Worm (Caenorhabditis elegans) whole organism, L1 larva: ENCODE results near the gene madf-9.
A peak's percentile ranks its signal among the peaks of the same experiment; 100 is the strongest.

ENCODE experiments used
- C04F5.9 ChIP-seq: sonication (generic microtip); optimal IDR thresholded peaks from 2 replicates; lab custom pipeline; 2016; ENCODE audit warnings: missing genetic modification characterization, missing compliant biosample characterization
- C16A3.4 ChIP-seq: fragments of 150-350 bp; optimal IDR thresholded peaks from 2 replicates; lab custom pipeline; 2014; ENCODE audit warnings: missing biosample characterization, missing genetic modification characterization
- F16B12.6 ChIP-seq: fragments of 150-350 bp; optimal IDR thresholded peaks from 2 replicates; lab custom pipeline; 2014; ENCODE audit warnings: missing biosample characterization, missing genetic modification characterization
- Y116A8C.19 ChIP-seq: sonication (generic microtip); optimal IDR thresholded peaks from 2 replicates; lab custom pipeline; 2016; ENCODE audit warnings: missing compliant biosample characterization, missing genetic modification characterization, borderline replicate concordance
- aha-1 ChIP-seq: fragments of 150-350 bp; optimal IDR thresholded peaks from 2 replicates; lab custom pipeline; 2014; ENCODE audit warnings: missing biosample characterization, missing genetic modification characterization
- blmp-1 ChIP-seq: fragments of 150-350 bp; optimal IDR thresholded peaks from 2 replicates; lab custom pipeline; 2014; ENCODE audit warnings: missing biosample characterization, missing genetic modification characterization
- ceh-63 ChIP-seq: fragments of 200-800 bp; sonication (Bioruptor generic); optimal IDR thresholded peaks from 2 replicates; lab custom pipeline; 2018; ENCODE audit warnings: mild to moderate bottlenecking, missing genetic modification characterization, missing compliant biosample characterization
- ceh-82 ChIP-seq, 3 experiments: fragments of 150-350 bp in 1 of 3; sonication (generic microtip) in 2 of 3; optimal IDR thresholded peaks; 2 replicates each; lab custom pipeline; 2014 to 2017; ENCODE audit warnings: missing biosample characterization in 3 of 3, missing genetic modification characterization in 3 of 3
- ceh-88 ChIP-seq: fragments of 200-800 bp; sonication (Bioruptor generic); IDR thresholded peaks from 2 replicates; pipeline ENCODE4 v1.3.6; 2022; ENCODE audit warnings: missing genetic modification characterization, missing compliant biosample characterization
- ceh-90 ChIP-seq: sonication (generic microtip); optimal IDR thresholded peaks from 2 replicates; lab custom pipeline; 2016; ENCODE audit warnings: missing genetic modification characterization, missing compliant biosample characterization
- ces-1 ChIP-seq: fragments of 150-350 bp; optimal IDR thresholded peaks from 2 replicates; lab custom pipeline; 2014; ENCODE audit warnings: missing biosample characterization, missing genetic modification reagents, missing genetic modification characterization
- dpl-1 ChIP-seq, 3 experiments: fragments of 150-350 bp in 2 of 3; sonication (generic microtip) in 1 of 3; optimal IDR thresholded peaks; 2 replicates each; lab custom pipeline; 2014 to 2017; ENCODE audit warnings: missing biosample characterization in 3 of 3, missing genetic modification characterization in 3 of 3, missing genetic modification reagents in 3 of 3
- dsc-1 ChIP-seq: sonication (generic microtip); optimal IDR thresholded peaks from 2 replicates; lab custom pipeline; 2016; ENCODE audit warnings: mild to moderate bottlenecking, missing genetic modification characterization, missing compliant biosample characterization
- efl-1 ChIP-seq, 4 experiments: fragments of 150-350 bp; optimal IDR thresholded peaks in 3 of 4; peaks in 1 of 4; 1 replicate in 1 of 4; 2 replicates in 3 of 4; lab custom pipeline; 2014; ENCODE audit warnings: missing biosample characterization in 2 of 4, missing genetic modification characterization in 2 of 4, missing genetic modification reagents in 2 of 4
- efl-3 ChIP-seq: fragments of 200-800 bp; sonication (Bioruptor generic); optimal IDR thresholded peaks from 2 replicates; lab custom pipeline; 2018; ENCODE audit warnings: mild to moderate bottlenecking, missing genetic modification characterization, missing compliant biosample characterization
- elt-2 ChIP-seq: sonication (generic microtip); optimal IDR thresholded peaks from 2 replicates; lab custom pipeline; 2016; ENCODE audit warnings: missing genetic modification characterization, mild to moderate bottlenecking, inconsistent platforms, missing compliant biosample characterization, missing genetic modification reagents
- elt-3 ChIP-seq, 6 experiments: fragments of 150-350 bp in 1 of 6; sonication (generic microtip); optimal IDR thresholded peaks; 2 replicates each; lab custom pipeline; 2017 to 2018; ENCODE audit warnings: missing biosample characterization in 6 of 6, missing genetic modification characterization in 6 of 6, inconsistent platforms in 1 of 6
- grh-1 ChIP-seq: fragments of 200-800 bp; sonication (Bioruptor generic); IDR thresholded peaks from 2 replicates; pipeline ENCODE4 v1.3.6; 2022; ENCODE audit warnings: missing genetic modification reagents, missing genetic modification characterization, missing compliant biosample characterization
- hlh-17 ChIP-seq: fragments of 200-800 bp; sonication (Bioruptor generic); optimal IDR thresholded peaks from 2 replicates; lab custom pipeline; 2018; ENCODE audit warnings: missing genetic modification characterization, mild to moderate bottlenecking, missing compliant biosample characterization, moderate library complexity, borderline replicate concordance
- hlh-4 ChIP-seq: sonication (generic microtip); optimal IDR thresholded peaks from 2 replicates; lab custom pipeline; 2016; ENCODE audit warnings: mild to moderate bottlenecking, missing genetic modification characterization, missing compliant biosample characterization
- jun-1 ChIP-seq: fragments of 150-350 bp; optimal IDR thresholded peaks from 2 replicates; lab custom pipeline; 2014; ENCODE audit warnings: missing biosample characterization, missing genetic modification reagents, missing genetic modification characterization
- lin-14 ChIP-seq: fragments of 200-800 bp; sonication (Bioruptor generic); optimal IDR thresholded peaks from 2 replicates; lab custom pipeline; 2018; ENCODE audit warnings: mild to moderate bottlenecking, missing genetic modification characterization, moderate library complexity, missing compliant biosample characterization
- lir-3 ChIP-seq: sonication (generic microtip); optimal IDR thresholded peaks from 2 replicates; lab custom pipeline; 2016; ENCODE audit warnings: mild to moderate bottlenecking, missing genetic modification characterization, moderate library complexity, missing compliant biosample characterization; ENCODE audit not compliant: poor library complexity
- lsy-2 ChIP-seq, 2 experiments: fragments of 150-350 bp; optimal IDR thresholded peaks; 2 replicates each; lab custom pipeline; 2014; ENCODE audit warnings: missing biosample characterization in 2 of 2, missing genetic modification characterization in 2 of 2
- mab-9 ChIP-seq: fragments of 200-800 bp; sonication (Bioruptor generic); IDR thresholded peaks from 2 replicates; pipeline ENCODE4 v1.3.6; 2022; ENCODE audit warnings: missing genetic modification reagents, missing genetic modification characterization, missing compliant biosample characterization
- mdl-1 ChIP-seq, 2 experiments: fragments of 150-350 bp; optimal IDR thresholded peaks; 2 replicates each; lab custom pipeline; 2014 to 2017; ENCODE audit warnings: missing biosample characterization in 2 of 2, missing genetic modification characterization in 2 of 2, inconsistent platforms in 1 of 2
- mep-1 ChIP-seq: fragments of 150-350 bp; optimal IDR thresholded peaks from 2 replicates; lab custom pipeline; 2014; ENCODE audit warnings: missing biosample characterization, missing genetic modification characterization
- nhr-11 ChIP-seq: fragments of 150-350 bp; optimal IDR thresholded peaks from 2 replicates; lab custom pipeline; 2014; ENCODE audit warnings: missing biosample characterization, missing genetic modification characterization
- nhr-12 ChIP-seq: sonication (generic microtip); optimal IDR thresholded peaks from 2 replicates; lab custom pipeline; 2017; ENCODE audit warnings: missing biosample characterization, missing genetic modification characterization
- nhr-19 ChIP-seq: fragments of 200-800 bp; sonication (Bioruptor generic); conservative IDR thresholded peaks from 2 replicates; pipeline ENCODE4 v1.3.6; 2022; ENCODE audit warnings: missing genetic modification characterization, missing compliant biosample characterization
- nhr-20 ChIP-seq: sonication (generic microtip); optimal IDR thresholded peaks from 2 replicates; lab custom pipeline; 2016; ENCODE audit warnings: mild to moderate bottlenecking, missing genetic modification characterization, missing compliant biosample characterization
- nhr-47 ChIP-seq: sonication (generic microtip); optimal IDR thresholded peaks from 2 replicates; lab custom pipeline; 2016; ENCODE audit warnings: mild to moderate bottlenecking, missing genetic modification characterization, moderate library complexity, missing compliant biosample characterization
- nhr-71 ChIP-seq: sonication (generic microtip); optimal IDR thresholded peaks from 2 replicates; lab custom pipeline; 2016; ENCODE audit warnings: mild to moderate bottlenecking, missing genetic modification characterization, moderate library complexity, missing compliant biosample characterization
- nhr-76 ChIP-seq: sonication (generic microtip); optimal IDR thresholded peaks from 2 replicates; lab custom pipeline; 2017; ENCODE audit warnings: missing biosample characterization, missing genetic modification characterization
- nhr-77 ChIP-seq: fragments of 150-350 bp; optimal IDR thresholded peaks from 2 replicates; lab custom pipeline; 2014; ENCODE audit warnings: missing biosample characterization, missing genetic modification characterization
- nhr-84 ChIP-seq: sonication (generic microtip); optimal IDR thresholded peaks from 2 replicates; lab custom pipeline; 2017; ENCODE audit warnings: missing biosample characterization, missing genetic modification characterization
- nhr-85 ChIP-seq: sonication (generic microtip); peaks from one replicate; lab custom pipeline; 2016; ENCODE audit warnings: missing genetic modification characterization, inconsistent platforms, missing compliant biosample characterization
- nhr-90 ChIP-seq: sonication (generic microtip); optimal IDR thresholded peaks from 2 replicates; lab custom pipeline; 2016; ENCODE audit warnings: mild to moderate bottlenecking, missing genetic modification characterization, missing compliant biosample characterization; ENCODE audit not compliant: poor library complexity
- pqm-1 ChIP-seq: sonication (generic microtip); optimal IDR thresholded peaks from 3 replicates; lab custom pipeline; 2017; ENCODE audit warnings: missing biosample characterization, missing genetic modification characterization
- rnt-1 ChIP-seq: sonication (generic microtip); optimal IDR thresholded peaks from 2 replicates; lab custom pipeline; 2016; ENCODE audit warnings: mild to moderate bottlenecking, missing genetic modification characterization, moderate library complexity, missing compliant biosample characterization
- skn-1 ChIP-seq: fragments of 150-350 bp; optimal IDR thresholded peaks from 2 replicates; lab custom pipeline; 2014; ENCODE audit warnings: missing biosample characterization, missing genetic modification characterization
- snu-23 ChIP-seq: sonication (generic microtip); optimal IDR thresholded peaks from 2 replicates; lab custom pipeline; 2016; ENCODE audit warnings: missing genetic modification characterization, missing compliant biosample characterization
- sup-37 ChIP-seq: fragments of 200-800 bp; sonication (Bioruptor generic); optimal IDR thresholded peaks from 2 replicates; lab custom pipeline; 2018; ENCODE audit warnings: mild to moderate bottlenecking, missing genetic modification characterization, missing compliant biosample characterization
- tbx-2 ChIP-seq: sonication (generic microtip); optimal IDR thresholded peaks from 2 replicates; lab custom pipeline; 2016; ENCODE audit warnings: missing genetic modification characterization, missing compliant biosample characterization
- unc-62 ChIP-seq: fragments of 150-350 bp; optimal IDR thresholded peaks from 2 replicates; lab custom pipeline; 2014; ENCODE audit warnings: missing biosample characterization, missing genetic modification reagents, missing genetic modification characterization
- vab-15 ChIP-seq: sonication (generic microtip); optimal IDR thresholded peaks from 2 replicates; lab custom pipeline; 2017; ENCODE audit warnings: missing genotype, mild to moderate bottlenecking, missing genetic modification characterization, missing compliant biosample characterization
- xbp-1 ChIP-seq: sonication (generic microtip); optimal IDR thresholded peaks from 2 replicates; lab custom pipeline; 2016; ENCODE audit warnings: missing genetic modification characterization, missing compliant biosample characterization
- zip-4 ChIP-seq: fragments of 200-800 bp; sonication (Bioruptor generic); optimal IDR thresholded peaks from 2 replicates; lab custom pipeline; 2018; ENCODE audit warnings: mild to moderate bottlenecking, missing genetic modification characterization, moderate library complexity, missing compliant biosample characterization
- ztf-11 ChIP-seq, 2 experiments: sonication (generic microtip); optimal IDR thresholded peaks; 2 replicates each; lab custom pipeline; 2016 to 2017; ENCODE audit warnings: missing genetic modification characterization in 2 of 2, missing biosample characterization in 1 of 2, missing compliant biosample characterization in 1 of 2

Gene madf-9

DNA sequence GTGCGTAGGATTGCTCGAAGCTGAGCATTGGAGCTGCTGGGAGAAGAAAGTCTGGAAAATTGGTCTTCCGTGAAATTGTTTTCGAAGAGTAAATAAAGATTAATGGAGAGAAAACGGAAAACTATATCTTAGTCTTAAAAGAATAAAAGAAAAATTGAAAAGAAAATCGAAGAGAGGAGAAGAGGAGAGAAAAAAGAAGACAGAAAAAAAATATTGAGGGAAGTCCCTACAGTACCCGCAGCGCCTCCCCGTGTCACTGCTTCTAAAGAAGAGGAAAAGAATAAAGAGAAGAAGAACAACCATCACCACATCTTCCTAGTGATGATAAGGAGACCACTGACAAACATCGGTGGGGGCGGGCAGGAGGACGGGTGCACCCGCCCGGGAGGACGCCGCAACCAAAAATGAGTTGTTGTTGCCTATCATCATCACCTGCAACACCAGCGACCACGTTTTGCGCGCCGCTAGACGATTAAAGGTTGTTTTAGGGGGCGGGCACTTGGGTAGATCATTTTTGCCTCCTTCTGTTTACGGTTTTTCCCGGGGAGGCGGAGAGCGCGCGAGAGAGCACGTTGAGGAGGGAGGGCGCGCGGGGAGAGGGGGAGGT is 11.9 kb downstream of the madf-9 start, which contains the start of gene CC8.2 (continued):
- TF ChIP-seq mab-9 (GFP tag; lab: Robert Waterston, UW) = no peak

DNA sequence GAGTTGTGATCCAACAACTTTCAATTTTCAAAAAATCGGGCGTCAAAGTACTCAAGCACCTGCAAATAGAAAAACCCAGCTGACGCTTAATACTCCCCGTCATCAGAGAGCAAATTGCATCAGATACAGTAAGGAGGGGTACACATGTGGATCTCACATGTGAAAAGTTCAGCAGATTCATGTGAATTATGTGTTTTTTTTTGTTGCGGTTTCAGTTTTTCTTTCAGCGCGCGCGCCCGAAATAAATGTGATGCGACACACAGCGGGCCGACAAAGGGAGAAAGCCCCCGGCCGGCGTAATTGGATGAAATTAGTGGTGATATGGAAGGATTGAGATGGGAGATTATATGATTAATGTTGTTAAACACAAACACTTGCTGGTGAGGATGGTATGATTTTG is 15.3 kb downstream of the madf-9 start:
- TF ChIP-seq efl-3 (GFP tag; lab: Kevin White, UChicago) (no peak), snu-23 (peak; percentile 44), elt-3 (tag; optimal IDR thresholded peaks at IDR 0.05; lab: Kevin White, UChicago) (peak in 1 of 6 experiments; percentile 47), efl-1 (optimal IDR thresholded peaks at IDR 0.05; lab: Kevin White, UChicago) (no peak), efl-1 (GFP tag; optimal IDR thresholded peaks at IDR 0.05 in 1 of 2; lab: Kevin White, UChicago) (no peak), C04F5.9 (tag; lab: Kevin White, UChicago) (no peak), nhr-20 (tag; lab: Kevin White, UChicago) (peak; percentile 69), Y116A8C.19 (tag; lab: Kevin White, UChicago) (no peak), ceh-63 (no peak), skn-1 (tag; lab: Kevin White, UChicago) (no peak), unc-62 (GFP tag; lab: Kevin White, UChicago) (no peak), aha-1 (tag; lab: Kevin White, UChicago) (no peak), mep-1 (no peak), pqm-1 (tag; lab: Kevin White, UChicago) (no peak), nhr-90 (tag; lab: Kevin White, UChicago) (peak; percentile 37), nhr-77 (no peak), hlh-4 (no peak), hlh-17 (GFP tag; lab: Kevin White, UChicago) (no peak), nhr-19 (GFP tag; lab: Robert Waterston, UW) (peak; percentile 42), zip-4 (no peak), ceh-88 (GFP tag; lab: Robert Waterston, UW) (no peak), C16A3.4 (no peak), blmp-1 (tag; lab: Kevin White, UChicago) (peak; percentile 67), ztf-11 (tag; optimal IDR thresholded peaks at IDR 0.05; lab: Kevin White, UChicago) (no peak), dsc-1 (tag; lab: Kevin White, UChicago) (no peak), jun-1 (no peak), xbp-1 (tag; lab: Kevin White, UChicago) (no peak), nhr-47 (tag; lab: Kevin White, UChicago) (peak; percentile 8), nhr-11 (tag; lab: Kevin White, UChicago) (no peak), vab-15 (tag; lab: Kevin White, UChicago) (no peak), ceh-90 (tag; lab: Kevin White, UChicago) (no peak), elt-2 (tag; lab: Kevin White, UChicago) (no peak), F16B12.6 (tag; lab: Kevin White, UChicago) (no peak), lir-3 (no peak), mdl-1 (tag; optimal IDR thresholded peaks at IDR 0.05; lab: Kevin White, UChicago) (peak in 1 of 2 experiments; percentile 30), rnt-1 (tag; lab: Kevin White, UChicago) (peak; percentile 55), nhr-76 (no peak), sup-37 (GFP tag; lab: Kevin White, UChicago) (no peak), tbx-2 (tag; lab: Kevin White, UChicago) (peak; percentile 30), grh-1 (GFP tag; lab: Robert Waterston, UW) (no peak), lin-14 (GFP tag; lab: Kevin White, UChicago) (peak; percentile 13), ceh-82 (tag; optimal IDR thresholded peaks at IDR 0.05; lab: Kevin White, UChicago) (no peak), nhr-84 (tag; lab: Kevin White, UChicago) (no peak), ces-1 (GFP tag; lab: Kevin White, UChicago) (no peak), nhr-85 (tag; lab: Kevin White, UChicago) (peak; percentile 83), dpl-1 (GFP tag; optimal IDR thresholded peaks at IDR 0.05; lab: Kevin White, UChicago) (no peak), mab-9 (GFP tag; lab: Robert Waterston, UW) (no peak), nhr-12 (tag; lab: Kevin White, UChicago) (no peak), nhr-71 (tag; lab: Kevin White, UChicago) (peak; percentile 58), lsy-2 (tag; optimal IDR thresholded peaks at IDR 0.05; lab: Kevin White, UChicago) (peak in 1 of 2 experiments; percentile 58)
